Worm (Caenorhabditis elegans): ENCODE results near the gene Y116A8C.24.
"Not testable (repeated sequence)": the region's sequence is repeated elsewhere in the genome, so short reads cannot be mapped to it uniquely, and the experiment has no call there.

ce11 chrIV:17064937-17065336 is 5.8 kb downstream of the Y116A8C.24 start, which contains the start of gene Y116A8C.465:
- TF ChIP-seq pha-4 (tag; optimal IDR thresholded peaks at IDR 0.05); K11D2.4 (GFP tag; IDR thresholded peaks at IDR 0.05); unc-62 (GFP tag; optimal IDR thresholded peaks at IDR 0.05); ztf-26 (tag; optimal IDR thresholded peaks at IDR 0.05); ztf-18 (tag; optimal IDR thresholded peaks at IDR 0.05); ama-1 (optimal IDR thresholded peaks at IDR 0.05); ama-1 (GFP tag; optimal IDR thresholded peaks at IDR 0.05); nfya-1 (tag; optimal IDR thresholded peaks at IDR 0.05; ENCODE audit: borderline replicate concordance, insufficient read depth); aptf-3 (GFP tag; IDR thresholded peaks at IDR 0.05); madf-10 (tag; optimal IDR thresholded peaks at IDR 0.05); ekl-4 (GFP tag; IDR thresholded peaks at IDR 0.05); dpl-1 (GFP tag; optimal IDR thresholded peaks at IDR 0.05); snpc-3.4 (tag; optimal IDR thresholded peaks at IDR 0.05): not testable (repeated sequence)
